Worm (Caenorhabditis elegans): Measurements from ENCODE around the gene iglr-1.
"Not testable (repeated sequence)": the region's sequence is repeated elsewhere in the genome, so short reads cannot be mapped to it uniquely, and the experiment has no call there.

iglr-1 gene

ce11 chrX:14970221-14970801, 20.9 kb downstream of the iglr-1 start, which contains the start of the genes flwr-1 and tbc-1 (continued):
- no peak for TF ChIP-seq lin-39 (tag; optimal IDR thresholded peaks at IDR 0.05)
- TF ChIP-seq nhr-71 (tag; optimal IDR thresholded peaks at IDR 0.05) = peak; percentile 55
- peak; percentile 17 for TF ChIP-seq nhr-20 (tag; optimal IDR thresholded peaks at IDR 0.05)
- peak in 1 of 3 experiments; percentile 32 for TF ChIP-seq dpl-1 (GFP tag; optimal IDR thresholded peaks at IDR 0.05)
- TF ChIP-seq unc-62 (GFP tag; optimal IDR thresholded peaks at IDR 0.05) = no peak
- peak; percentile 66 for TF ChIP-seq unc-130 (tag; optimal IDR thresholded peaks at IDR 0.05)
- no peak for TF ChIP-seq ets-5 (GFP tag; IDR thresholded peaks at IDR 0.05)
- TF ChIP-seq nhr-84 (tag; optimal IDR thresholded peaks at IDR 0.05) = no peak
- TF ChIP-seq fkh-8 (tag; optimal IDR thresholded peaks at IDR 0.05) = peak; percentile 51
- peak in 1 of 2 experiments; percentile 38 for TF ChIP-seq mdl-1 (tag; optimal IDR thresholded peaks at IDR 0.05)
- TF ChIP-seq lin-15B (tag; optimal IDR thresholded peaks at IDR 0.05) = peak; percentile 2
- TF ChIP-seq nhr-47 (tag; optimal IDR thresholded peaks at IDR 0.05) = peak; percentile 38
- no peak for TF ChIP-seq tlp-1 (tag; optimal IDR thresholded peaks at IDR 0.05)
- TF ChIP-seq rnt-1 (tag; optimal IDR thresholded peaks at IDR 0.05) = peak; percentile 29
- no peak for TF ChIP-seq ceh-63 (GFP tag; optimal IDR thresholded peaks at IDR 0.05)
- no peak for TF ChIP-seq ztf-11 (tag; optimal IDR thresholded peaks at IDR 0.05)
- no peak for TF ChIP-seq unc-98 (GFP tag; IDR thresholded peaks at IDR 0.05)
- TF ChIP-seq nhr-76 (tag; optimal IDR thresholded peaks at IDR 0.05) = no peak
- no peak for TF ChIP-seq zag-1 (tag; optimal IDR thresholded peaks at IDR 0.05)
- TF ChIP-seq hlh-17 (GFP tag; optimal IDR thresholded peaks at IDR 0.05; ENCODE audit: borderline replicate concordance) = no peak
- TF ChIP-seq fos-1 (tag; optimal IDR thresholded peaks at IDR 0.05) = peak; percentile 30
- peak; percentile 53 for TF ChIP-seq swsn-7 (tag; optimal IDR thresholded peaks at IDR 0.05)
- no peak for TF ChIP-seq nhr-77 (tag; optimal IDR thresholded peaks at IDR 0.05)
- TF ChIP-seq lin-35 (GFP tag; optimal IDR thresholded peaks at IDR 0.05) = peak; percentile 27 to 55
- TF ChIP-seq hpl-2 (GFP tag; optimal IDR thresholded peaks at IDR 0.05) = no peak
- no peak for TF ChIP-seq pax-3 (tag; optimal IDR thresholded peaks at IDR 0.05)
- TF ChIP-seq pag-3 (tag; optimal IDR thresholded peaks at IDR 0.05; ENCODE audit: borderline replicate concordance, insufficient read depth) = no peak
- TF ChIP-seq lsy-2 (tag; optimal IDR thresholded peaks at IDR 0.05) = peak in 1 of 2 experiments; percentile 9
- no peak for TF ChIP-seq sup-37 (GFP tag; optimal IDR thresholded peaks at IDR 0.05)

- TF ChIP-seq lir-3 (tag; optimal IDR thresholded peaks at IDR 0.05; ENCODE audit: poor library complexity) (no peak), blmp-1 (tag; optimal IDR thresholded peaks at IDR 0.05) (no peak), ces-1 (GFP tag; optimal IDR thresholded peaks at IDR 0.05) (no peak), unc-86 (tag; optimal IDR thresholded peaks at IDR 0.05) (no peak), C16A3.4 (tag; optimal IDR thresholded peaks at IDR 0.05) (no peak)
Observed at ce11 chrX:14969615-14970014, 21.6 kb downstream of the iglr-1 start.

- not testable (repeated sequence) for TF ChIP-seq grh-1 (GFP tag; IDR thresholded peaks at IDR 0.05); aha-1 (tag; optimal IDR thresholded peaks at IDR 0.05); ets-5 (GFP tag; IDR thresholded peaks at IDR 0.05)
Observed at ce11 chrX:14966515-14966914, 24.7 kb downstream of the iglr-1 start, which contains the start of gene F20D1.22. Gene F20D1.22, plus strand, starts transcription at chrX:14966815.

DNA sequence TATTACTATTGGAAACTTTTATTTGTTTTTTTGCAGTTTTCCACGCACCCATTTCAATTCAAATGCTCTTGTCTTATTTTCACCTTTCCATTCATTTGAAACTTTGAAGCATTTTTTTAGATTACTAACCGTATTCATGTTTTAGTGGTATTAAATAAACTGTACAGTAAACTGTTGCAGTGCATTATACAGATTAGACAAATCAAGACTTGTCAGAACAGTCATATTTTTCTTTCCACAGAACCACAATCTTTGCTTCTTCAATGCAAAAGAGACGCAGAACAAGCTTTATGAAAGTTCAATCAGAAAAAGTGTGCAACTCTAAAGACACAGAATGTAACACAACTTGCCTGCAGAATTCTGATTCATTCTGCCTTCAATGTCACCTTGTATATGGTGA, 25.4 kb downstream of the iglr-1 start, which contains the start of gene F45B8.5:
Gene F45B8.5 (plus strand): TSS at position 301 of the 400 bp plus-strand sequence.
- TF ChIP-seq unc-86 (tag; optimal IDR thresholded peaks at IDR 0.05) (no peak), hlh-4 (tag; optimal IDR thresholded peaks at IDR 0.05) (no peak), hlh-17 (GFP tag; optimal IDR thresholded peaks at IDR 0.05; ENCODE audit: borderline replicate concordance) (no peak), sptf-1 (tag; optimal IDR thresholded peaks at IDR 0.05) (no peak), ceh-82 (tag; optimal IDR thresholded peaks at IDR 0.05) (no peak), nhr-84 (tag; optimal IDR thresholded peaks at IDR 0.05) (no peak), dpl-1 (GFP tag; optimal IDR thresholded peaks at IDR 0.05) (no peak), lir-3 (tag; optimal IDR thresholded peaks at IDR 0.05; ENCODE audit: poor library complexity) (no peak), tbx-2 (tag; optimal IDR thresholded peaks at IDR 0.05) (no peak)

Measured in whole organism, L1 larva.